Fruit fly (Drosophila melanogaster) whole organism, wandering third instar larva: Measurements from ENCODE around the gene Glyat.

Source experiments
- Abd-B ChIP-seq: fragments of >200 bp; optimal IDR thresholded peaks from 2 replicates; lab custom pipeline; 2017; ENCODE audit warnings: missing biosample characterization, missing genetic modification characterization
- Dfd ChIP-seq: fragments of >200 bp; optimal IDR thresholded peaks from 2 replicates; lab custom pipeline; 2017; ENCODE audit warnings: missing biosample characterization, missing genetic modification characterization
- Jra ChIP-seq: sonication (Bioruptor generic); optimal IDR thresholded peaks from 2 replicates; lab custom pipeline; 2016; ENCODE audit warnings: missing biosample characterization, missing genetic modification characterization
- br ChIP-seq: fragments of 200-800 bp; sonication (Bioruptor generic); optimal IDR thresholded peaks from 2 replicates; lab custom pipeline; 2016; ENCODE audit warnings: missing biosample characterization, missing genetic modification characterization
- pan ChIP-seq: fragments of >200 bp; optimal IDR thresholded peaks from 2 replicates; lab custom pipeline; 2017
- rgr ChIP-seq: fragments of 200-800 bp; sonication (Bioruptor generic); optimal IDR thresholded peaks from 3 replicates; lab custom pipeline; 2016; ENCODE audit warnings: missing biosample characterization, mild to moderate bottlenecking, missing genetic modification characterization
- woc ChIP-seq: sonication (Bioruptor generic); optimal IDR thresholded peaks from 2 replicates; lab custom pipeline; 2016; ENCODE audit warnings: missing biosample characterization, mild to moderate bottlenecking, missing genetic modification characterization

- TF ChIP-seq Dfd (GFP tag; lab: Kevin White, UChicago) (no peak), br (GFP tag; lab: Kevin White, UChicago) (no peak), woc (GFP tag; lab: Kevin White, UChicago) (no peak), rgr (no peak), Abd-B (GFP tag; lab: Kevin White, UChicago) (no peak), pan (lab: Kevin White, UChicago) (no peak), Jra (GFP tag; lab: Kevin White, UChicago) (no peak)
Observed at dm6 chr2L:8030693-8031210, 20.3 kb upstream of the Glyat start, which contains the start of gene Cka.
